Worm (Caenorhabditis elegans): ENCODE results near the gene C29F4.3.
"Not testable (repeated sequence)": the region's sequence is repeated elsewhere in the genome, so short reads cannot be mapped to it uniquely, and the experiment has no call there.

C29F4.3 gene

DNA sequence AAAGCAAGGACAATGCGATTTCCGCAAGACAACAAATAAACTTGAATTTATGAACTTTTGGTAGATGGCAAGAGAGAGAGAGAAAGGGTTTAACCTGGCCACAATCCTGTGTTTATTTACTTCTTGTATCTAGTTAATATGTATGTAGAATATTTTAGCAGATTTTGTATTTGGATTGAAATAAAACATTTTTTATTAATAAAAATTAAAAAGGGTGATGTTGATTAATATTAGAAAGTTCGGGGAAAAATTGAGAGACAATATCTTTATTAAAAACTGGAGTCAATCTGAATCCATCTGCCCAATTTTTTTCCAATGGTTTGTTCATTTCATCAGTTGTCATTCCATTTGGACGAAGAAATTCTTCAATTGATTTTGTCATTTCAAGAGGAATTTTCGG, 42.3 kb upstream of the C29F4.3 start, which contains the start of gene col-127 (continued):
- TF ChIP-seq ttx-3 (tag; optimal IDR thresholded peaks at IDR 0.05) = no peak

DNA sequence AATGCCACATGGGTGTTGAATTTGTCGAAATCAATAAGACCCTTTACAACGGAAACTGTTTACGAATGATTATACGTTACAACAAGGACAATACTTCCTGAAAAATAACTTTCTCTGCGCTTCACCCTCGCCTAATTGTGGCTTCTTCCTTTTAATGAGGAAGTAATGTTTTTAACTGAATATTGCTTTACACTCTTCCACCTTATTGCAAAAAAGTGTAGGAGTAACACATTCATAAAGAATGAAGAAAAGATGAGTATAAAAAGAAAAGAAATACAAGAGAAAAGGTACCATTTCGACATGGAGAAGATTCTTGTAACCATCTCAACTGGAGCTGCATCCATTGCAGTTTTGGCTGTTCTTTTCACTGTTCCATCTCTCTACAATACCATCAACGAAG, 39.3 kb upstream of the C29F4.3 start, which contains the start of gene col-126:
Gene col-126 (plus strand): TSS at position 301 of the 400 bp plus-strand sequence.
- not testable (repeated sequence) for TF ChIP-seq Y22D7AL.16 (tag; optimal IDR thresholded peaks at IDR 0.05); ceh-48 (tag; optimal IDR thresholded peaks at IDR 0.05); ceh-6 (GFP tag; optimal IDR thresholded peaks at IDR 0.05)

DNA sequence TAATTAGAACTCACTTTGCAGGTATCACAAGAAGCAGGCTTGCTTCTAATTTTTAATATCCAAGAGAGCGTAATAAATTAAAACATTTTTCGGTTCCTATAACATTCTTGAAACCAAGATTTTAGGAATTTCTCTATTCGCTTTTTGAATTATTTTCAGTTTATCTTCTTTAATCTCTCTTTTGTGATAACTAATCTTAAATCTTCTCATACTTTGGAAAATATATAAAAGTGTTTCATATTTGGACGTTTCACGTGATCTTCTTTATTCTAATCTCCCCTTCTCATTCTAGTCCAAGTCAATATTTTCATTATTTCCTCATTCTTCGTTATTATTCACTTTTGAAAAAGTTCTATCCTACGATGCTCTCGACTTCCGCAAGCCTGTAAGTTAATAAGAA, 37.8 kb upstream of the C29F4.3 start, which contains the start of gene F54D1.1:
Gene F54D1.1 (plus strand): TSS at position 301 of the 400 bp plus-strand sequence.
- TF ChIP-seq che-1 (tag; optimal IDR thresholded peaks at IDR 0.05) (no peak), dmd-4 (tag; optimal IDR thresholded peaks at IDR 0.05; ENCODE audit: borderline replicate concordance) (no peak), unc-42 (tag; optimal IDR thresholded peaks at IDR 0.05) (no peak), C38D4.7 (GFP tag; optimal IDR thresholded peaks at IDR 0.05) (no peak), syd-9 (tag; optimal IDR thresholded peaks at IDR 0.05) (no peak), elt-2 (tag; optimal IDR thresholded peaks at IDR 0.05) (no peak), pha-4 (tag; optimal IDR thresholded peaks at IDR 0.05) (no peak), pros-1 (tag; optimal IDR thresholded peaks at IDR 0.05) (no peak), ceh-48 (tag; optimal IDR thresholded peaks at IDR 0.05) (no peak), ceh-22 (tag; optimal IDR thresholded peaks at IDR 0.05) (no peak), ceh-19 (GFP tag; optimal IDR thresholded peaks at IDR 0.05) (no peak), sox-4 (tag; optimal IDR thresholded peaks at IDR 0.05) (no peak), zip-5 (tag; optimal IDR thresholded peaks at IDR 0.05) (no peak), hlh-8 (tag; optimal IDR thresholded peaks at IDR 0.05) (no peak), sdc-2 (tag; optimal IDR thresholded peaks at IDR 0.05) (no peak), tbx-7 (tag; optimal IDR thresholded peaks at IDR 0.05) (no peak), ceh-45 (GFP tag; IDR thresholded peaks at IDR 0.05) (no peak), tbx-2 (tag; optimal IDR thresholded peaks at IDR 0.05) (no peak), nhr-232 (tag; optimal IDR thresholded peaks at IDR 0.05) (no peak)

DNA sequence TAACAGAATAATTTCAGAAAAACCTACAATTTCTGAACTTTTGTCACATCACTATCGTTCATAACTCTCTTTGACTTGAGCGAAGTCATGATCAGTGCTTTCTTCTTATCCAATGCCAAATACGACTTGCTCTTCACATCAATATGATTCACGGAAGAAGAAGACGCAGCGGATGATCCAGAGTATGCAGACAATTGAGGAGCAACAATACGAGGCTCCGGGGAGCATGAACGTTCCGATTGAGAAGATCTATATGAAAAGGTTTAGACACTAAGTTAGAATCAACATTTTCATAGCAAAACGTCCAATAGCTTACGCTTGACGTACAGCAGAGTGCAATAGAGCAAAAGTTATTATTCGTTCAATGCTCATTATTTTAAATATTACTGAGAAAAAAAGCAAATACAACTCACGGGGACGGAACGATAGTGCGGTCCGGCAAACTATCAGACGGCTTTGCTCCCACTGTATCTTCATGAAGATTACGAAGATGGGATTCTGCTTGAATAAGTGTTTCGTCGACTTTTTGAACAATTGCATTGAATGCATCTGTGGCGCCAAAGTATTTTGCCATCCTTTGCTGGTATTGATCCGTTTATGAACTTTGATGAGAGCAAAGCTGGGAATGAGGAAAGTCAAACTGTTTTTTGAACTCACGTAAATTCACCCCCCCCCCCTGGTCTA, 36.9 kb upstream of the C29F4.3 start, which contains the start of gene C05C12.5:
Gene C05C12.5 (minus strand): TSS at position 642 of the 684 bp plus-strand sequence.
- TF ChIP-seq ttx-3 (tag; optimal IDR thresholded peaks at IDR 0.05) (no peak), unc-86 (tag; optimal IDR thresholded peaks at IDR 0.05) (no peak), sox-4 (tag; optimal IDR thresholded peaks at IDR 0.05) (no peak), npax-4 (tag; optimal IDR thresholded peaks at IDR 0.05) (no peak), pqm-1 (tag; optimal IDR thresholded peaks at IDR 0.05) (no peak), ama-1 (optimal IDR thresholded peaks at IDR 0.05) (no peak), pha-2 (tag; optimal IDR thresholded peaks at IDR 0.05) (no peak), F13H6.1 (tag; optimal IDR thresholded peaks at IDR 0.05) (no peak), hlh-6 (tag; optimal IDR thresholded peaks at IDR 0.05) (no peak), sox-2 (GFP tag; IDR thresholded peaks at IDR 0.05) (no peak), K09A11.1 (tag; optimal IDR thresholded peaks at IDR 0.05; ENCODE audit: insufficient read depth) (no peak)

DNA sequence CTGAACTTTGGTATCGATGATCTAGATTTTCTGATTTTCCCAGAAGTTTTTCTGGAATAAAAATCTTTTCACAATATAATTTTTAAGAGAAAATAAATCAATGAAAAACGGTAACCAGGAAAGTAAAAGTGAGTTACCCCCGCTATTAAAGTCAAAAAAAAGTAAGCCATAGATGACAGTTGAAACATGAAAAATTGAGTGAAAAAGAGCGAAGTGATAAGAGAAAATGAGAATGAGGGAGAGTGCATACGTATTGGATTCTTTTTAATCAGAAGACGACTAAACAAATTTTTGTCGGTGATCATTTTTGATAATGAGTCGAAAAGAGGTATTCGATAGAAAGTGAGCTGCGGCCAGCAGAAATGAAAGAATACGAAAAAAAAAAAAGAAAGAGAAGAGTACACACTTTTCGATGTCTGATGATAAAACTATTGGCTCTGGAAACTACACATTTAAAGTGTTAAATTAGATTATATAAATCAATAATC, 35.8 kb upstream of the C29F4.3 start, which contains the start of gene gtl-1:
Gene gtl-1 (minus strand): TSS at position 51 of the 488 bp plus-strand sequence.
- no peak for TF ChIP-seq hlh-6 (tag; optimal IDR thresholded peaks at IDR 0.05)
- no peak for TF ChIP-seq ceh-2 (tag; optimal IDR thresholded peaks at IDR 0.05)
- TF ChIP-seq dve-1 (tag; optimal IDR thresholded peaks at IDR 0.05) = no peak
- TF ChIP-seq unc-55 (GFP tag; optimal IDR thresholded peaks at IDR 0.05) = no peak
- no peak for TF ChIP-seq ceh-19 (GFP tag; optimal IDR thresholded peaks at IDR 0.05)

Measured in whole organism, late embryonic.